Worm (Caenorhabditis elegans): ENCODE results near the gene C17B7.15.

The C17B7.15 gene

ce11 chrV:3312067-3312666, 37.8 kb upstream of the C17B7.15 start, which contains the start of gene arrd-18:
Gene arrd-18 (minus strand): TSS chrV:3312117.
- TF ChIP-seq dpl-1 (GFP tag; optimal IDR thresholded peaks at IDR 0.05) (no peak), attf-3 (GFP tag; conservative IDR thresholded peaks at IDR 0.05) (no peak), akir-1 (GFP tag; optimal IDR thresholded peaks at IDR 0.05) (no peak), C17E4.6 (GFP tag; IDR thresholded peaks at IDR 0.05) (no peak), snpc-4 (GFP tag; optimal IDR thresholded peaks at IDR 0.05) (no peak), snpc-4 (tag; optimal IDR thresholded peaks at IDR 0.05) (no peak), nhr-27 (tag; optimal IDR thresholded peaks at IDR 0.05) (no peak), attf-5 (GFP tag; optimal IDR thresholded peaks at IDR 0.05) (peak; percentile 11), hmg-20 (GFP tag; IDR thresholded peaks at IDR 0.05) (no peak), nfyb-1 (GFP tag; IDR thresholded peaks at IDR 0.05) (peak; percentile 72; the same call in 1 of the 2 replicates), snpc-3.4 (tag; optimal IDR thresholded peaks at IDR 0.05) (no peak), aptf-2 (GFP tag; conservative IDR thresholded peaks at IDR 0.05) (no peak), F22D6.2 (tag; optimal IDR thresholded peaks at IDR 0.05) (no peak), madf-8 (GFP tag; conservative IDR thresholded peaks at IDR 0.05) (no peak), nhr-80 (tag; optimal IDR thresholded peaks at IDR 0.05) (peak; percentile 56), atf-7 (tag; optimal IDR thresholded peaks at IDR 0.05) (no peak), ccch-3 (GFP tag; optimal IDR thresholded peaks at IDR 0.05) (no peak), sea-2 (GFP tag; IDR thresholded peaks at IDR 0.05) (no peak), mcd-1 (GFP tag; IDR thresholded peaks at IDR 0.05) (no peak), lin-54 (GFP tag; optimal IDR thresholded peaks at IDR 0.05) (no peak), dox-1 (GFP tag; IDR thresholded peaks at IDR 0.05) (peak; percentile 86), ceh-91 (GFP tag; IDR thresholded peaks at IDR 0.05) (no peak), hlh-12 (tag; optimal IDR thresholded peaks at IDR 0.05) (no peak), rcor-1 (GFP tag; IDR thresholded peaks at IDR 0.05) (peak; percentile 66), lsl-1 (GFP tag; optimal IDR thresholded peaks at IDR 0.05) (no peak), lin-35 (GFP tag; optimal IDR thresholded peaks at IDR 0.05) (no peak), hmg-1.2 (GFP tag; IDR thresholded peaks at IDR 0.05) (peak; percentile 74; the same call in 1 of the 2 replicates), lin-26 (GFP tag; IDR thresholded peaks at IDR 0.05) (no peak), Y53G8AR.9 (GFP tag; conservative IDR thresholded peaks at IDR 0.05) (no peak)

ce11 chrV:3315308-3315707, 34.7 kb upstream of the C17B7.15 start, which contains the start of gene arrd-19:
Gene arrd-19 (minus strand): TSS chrV:3315516.
- TF ChIP-seq rpc-1 (optimal IDR thresholded peaks at IDR 0.05) (no peak), rpc-1 (tag; optimal IDR thresholded peaks at IDR 0.05) (no peak), let-526 (GFP tag; IDR thresholded peaks at IDR 0.05) (peak; percentile 57; the same call in 1 of the 2 replicates), D2030.7 (GFP tag; IDR thresholded peaks at IDR 0.05) (no peak), lag-1 (GFP tag; IDR thresholded peaks at IDR 0.05) (0 out of 2 replicates have a peak, but pooled peaks have one; percentile 64), Y56A3A.18 (GFP tag; IDR thresholded peaks at IDR 0.05) (peak; percentile 51; the same call in 1 of the 2 replicates), Y53G8AR.9 (GFP tag; conservative IDR thresholded peaks at IDR 0.05) (peak; percentile 47; the same call in 1 of the 2 replicates), Y79H2A.3 (GFP tag; conservative IDR thresholded peaks at IDR 0.05) (no peak), ekl-4 (GFP tag; IDR thresholded peaks at IDR 0.05) (peak; percentile 43; the same call in 1 of the 2 replicates), nfyb-1 (GFP tag; IDR thresholded peaks at IDR 0.05) (peak; percentile 73; the same call in 1 of the 2 replicates), ceh-27 (GFP tag; optimal IDR thresholded peaks at IDR 0.05) (peak; percentile 63), somi-1 (GFP tag; optimal IDR thresholded peaks at IDR 0.05) (no peak), nfya-2 (GFP tag; IDR thresholded peaks at IDR 0.05) (no peak), lin-54 (GFP tag; optimal IDR thresholded peaks at IDR 0.05) (peak; percentile 32), rec-8 (tag; optimal IDR thresholded peaks at IDR 0.05) (no peak), ccch-3 (GFP tag; optimal IDR thresholded peaks at IDR 0.05) (no peak), repo-1 (tag; optimal IDR thresholded peaks at IDR 0.05) (no peak), F33H1.4 (GFP tag; IDR thresholded peaks at IDR 0.05) (no peak), F22D6.2 (tag; optimal IDR thresholded peaks at IDR 0.05) (peak; percentile 69), Y95B8A.8 (GFP tag; IDR thresholded peaks at IDR 0.05) (no peak), snpc-4 (GFP tag; optimal IDR thresholded peaks at IDR 0.05) (no peak), snpc-4 (tag; optimal IDR thresholded peaks at IDR 0.05) (peak in 2 of 4 experiments; percentile 5 to 10), K12H6.12 (tag; optimal IDR thresholded peaks at IDR 0.05) (peak; percentile 52), ztf-26 (tag; optimal IDR thresholded peaks at IDR 0.05) (peak; percentile 21), tbp1 (GFP tag; optimal IDR thresholded peaks at IDR 0.05) (peak; percentile 36), bed-1 (GFP tag; IDR thresholded peaks at IDR 0.05) (no peak)
